Fruit fly (Drosophila melanogaster): ENCODE data around the gene sty.

DNA sequence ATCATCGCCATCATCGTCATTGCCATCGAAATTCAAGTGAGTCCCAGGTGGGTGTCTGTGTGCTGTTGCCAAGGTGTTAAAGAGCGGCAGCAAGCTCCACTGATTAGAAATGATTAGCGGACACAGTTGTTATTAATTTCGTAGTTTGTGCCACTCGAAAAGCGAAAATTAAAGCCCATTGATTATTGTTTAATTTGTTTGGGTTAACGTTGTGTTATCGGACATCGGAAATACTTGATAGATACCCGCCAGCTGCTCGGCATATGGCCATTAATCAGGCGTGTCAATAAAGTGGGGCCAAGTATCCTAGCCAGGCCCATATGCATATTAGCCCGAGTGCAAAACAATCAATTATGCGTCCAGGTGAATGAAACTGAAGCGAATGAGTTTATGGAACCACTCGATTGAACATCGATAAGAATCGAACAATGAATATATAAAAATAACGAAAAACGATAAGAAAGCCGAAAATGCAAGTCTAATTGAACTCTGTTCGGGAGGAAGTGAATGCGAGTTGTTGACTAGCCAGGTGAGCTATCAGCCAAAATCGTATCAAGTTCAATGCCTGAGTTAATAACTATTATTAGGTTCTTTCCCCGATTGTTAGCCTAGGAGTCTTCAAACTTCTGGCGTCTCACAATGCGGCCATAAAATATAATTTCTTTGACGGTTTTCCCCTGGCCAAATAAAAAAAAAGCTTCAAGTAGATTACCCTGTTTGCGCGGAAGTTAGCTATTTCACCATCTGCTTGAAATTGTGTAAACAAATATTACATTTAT, 11.0 kb upstream of the sty start:
- TF ChIP-seq CG16779 (tag; optimal IDR thresholded peaks at IDR 0.05) (no peak), Blimp-1 (GFP tag; optimal IDR thresholded peaks at IDR 0.05) (no peak), CG11294 (GFP tag; IDR thresholded peaks at IDR 0.05) (no peak), CG31627 (GFP tag; optimal IDR thresholded peaks at IDR 0.05) (no peak), CG6854 (GFP tag; optimal IDR thresholded peaks at IDR 0.05) (no peak), dac (GFP tag; optimal IDR thresholded peaks at IDR 0.05) (no peak), CG7368 (GFP tag; optimal IDR thresholded peaks at IDR 0.05) (no peak)
